Fruit fly (Drosophila melanogaster): ENCODE data around the gene Galphaf.

Gene Galphaf

DNA sequence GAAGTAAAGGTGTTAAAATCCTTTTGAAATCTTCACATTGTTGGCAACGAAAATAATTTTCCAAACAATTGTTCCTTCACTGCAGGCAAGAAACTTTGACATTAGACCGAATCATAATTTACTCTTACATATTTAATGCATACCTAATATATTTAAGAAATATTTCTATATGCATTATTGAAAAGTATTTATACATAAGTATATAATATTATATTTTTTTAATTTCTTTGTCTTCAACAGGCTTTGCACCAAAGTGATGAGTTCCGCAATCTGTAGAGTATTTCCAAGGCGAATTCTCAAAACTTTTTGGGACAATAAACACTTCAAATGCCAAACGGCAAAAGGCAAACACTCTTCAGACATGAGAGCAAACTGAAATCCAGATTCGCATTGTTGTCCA lies 29.3 kb upstream of the Galphaf start (continued):
- no peak for TF ChIP-seq gsb (GFP tag; IDR thresholded peaks at IDR 0.05)
- no peak for TF ChIP-seq CG1529 (GFP tag; optimal IDR thresholded peaks at IDR 0.05)
- no peak for TF ChIP-seq tx (GFP tag; optimal IDR thresholded peaks at IDR 0.05)
- TF ChIP-seq org-1 (GFP tag; optimal IDR thresholded peaks at IDR 0.05): no peak
- TF ChIP-seq vnd (GFP tag; IDR thresholded peaks at IDR 0.05; ENCODE audit: partially characterized antibody): no peak
- TF ChIP-seq CG11398 (GFP tag; optimal IDR thresholded peaks at IDR 0.05): no peak
- TF ChIP-seq bowl (GFP tag; IDR thresholded peaks at IDR 0.05): no peak
- no peak for TF ChIP-seq CHES-1-like (GFP tag; optimal IDR thresholded peaks at IDR 0.05)
- TF ChIP-seq chinmo (GFP tag; IDR thresholded peaks at IDR 0.05; ENCODE audit: partially characterized antibody): no peak
- 0 out of 3 replicates have a peak, but pooled peaks have one; percentile 38 for TF ChIP-seq CG34422 (GFP tag; IDR thresholded peaks at IDR 0.05)
- no peak for TF ChIP-seq dan (GFP tag; IDR thresholded peaks at IDR 0.05)
- TF ChIP-seq Hand (GFP tag; optimal IDR thresholded peaks at IDR 0.05): no peak
- no peak for TF ChIP-seq nom (GFP tag; optimal IDR thresholded peaks at IDR 0.05)
- TF ChIP-seq CG33557 (GFP tag; optimal IDR thresholded peaks at IDR 0.05): no peak
- no peak for TF ChIP-seq Vsx1 (GFP tag; optimal IDR thresholded peaks at IDR 0.05)
- TF ChIP-seq CG9437 (GFP tag; optimal IDR thresholded peaks at IDR 0.05): peak; percentile 7
- no peak for TF ChIP-seq CG2889 (GFP tag; IDR thresholded peaks at IDR 0.05)
- no peak for TF ChIP-seq Hmx (GFP tag; optimal IDR thresholded peaks at IDR 0.05)
- no peak for TF ChIP-seq CrebB (tag; optimal IDR thresholded peaks at IDR 0.05)
- no peak for TF ChIP-seq Trl (optimal IDR thresholded peaks at IDR 0.05)
- TF ChIP-seq Trl (GFP tag; optimal IDR thresholded peaks at IDR 0.05): no peak
- TF ChIP-seq Ets97D (GFP tag; optimal IDR thresholded peaks at IDR 0.05): no peak
- TF ChIP-seq CG11247 (GFP tag; IDR thresholded peaks at IDR 0.05): no peak
- TF ChIP-seq CG2712 (tag; optimal IDR thresholded peaks at IDR 0.05): peak; percentile 65
- TF ChIP-seq ab (GFP tag; optimal IDR thresholded peaks at IDR 0.05): no peak
- TF ChIP-seq HLHmδ (GFP tag; optimal IDR thresholded peaks at IDR 0.05): no peak
- TF ChIP-seq Deaf1 (tag; optimal IDR thresholded peaks at IDR 0.05): no peak
- peak; percentile 7 for TF ChIP-seq CG9817 (tag; optimal IDR thresholded peaks at IDR 0.05)
- no peak for TF ChIP-seq bigmax (GFP tag; optimal IDR thresholded peaks at IDR 0.05)
- no peak for TF ChIP-seq slp2 (GFP tag; optimal IDR thresholded peaks at IDR 0.05)
- TF ChIP-seq CG31388 (GFP tag; optimal IDR thresholded peaks at IDR 0.05): no peak
- 0 out of 2 replicates have a peak, but pooled peaks have one; percentile 16 for TF ChIP-seq danr (GFP tag; IDR thresholded peaks at IDR 0.05)
- TF ChIP-seq toy (GFP tag; IDR thresholded peaks at IDR 0.05): no peak
- TF ChIP-seq CG17359 (tag; optimal IDR thresholded peaks at IDR 0.05): peak; percentile 75
- no peak for TF ChIP-seq Sin3A (optimal IDR thresholded peaks at IDR 0.05)
- no peak for TF ChIP-seq CG17802 (tag; optimal IDR thresholded peaks at IDR 0.05)
- TF ChIP-seq CG16863 (GFP tag; optimal IDR thresholded peaks at IDR 0.05): no peak
- 0 out of 2 replicates have a peak, but pooled peaks have one; percentile 19 for TF ChIP-seq ranshi (GFP tag; IDR thresholded peaks at IDR 0.05)
- TF ChIP-seq tll (GFP tag; optimal IDR thresholded peaks at IDR 0.05): no peak
- peak; percentile 49 for TF ChIP-seq CG10979 (tag; optimal IDR thresholded peaks at IDR 0.05)
- no peak for TF ChIP-seq bbx (GFP tag; IDR thresholded peaks at IDR 0.05; ENCODE audit: partially characterized antibody)
- no peak for TF ChIP-seq kni (GFP tag; optimal IDR thresholded peaks at IDR 0.05)
- no peak for TF ChIP-seq nerfin-2 (GFP tag; IDR thresholded peaks at IDR 0.05; ENCODE audit: partially characterized antibody)
- TF ChIP-seq CG18619 (GFP tag; optimal IDR thresholded peaks at IDR 0.05): no peak
- no peak for TF ChIP-seq CG12769 (tag; optimal IDR thresholded peaks at IDR 0.05)
- TF ChIP-seq CG8944 (GFP tag; optimal IDR thresholded peaks at IDR 0.05): no peak
- no peak for TF ChIP-seq crol (GFP tag; IDR thresholded peaks at IDR 0.05)
- TF ChIP-seq Usf (GFP tag; optimal IDR thresholded peaks at IDR 0.05): no peak
- TF ChIP-seq CG9215 (GFP tag; IDR thresholded peaks at IDR 0.05): no peak
- TF ChIP-seq br (optimal IDR thresholded peaks at IDR 0.05): no peak
- TF ChIP-seq YL-1 (GFP tag; optimal IDR thresholded peaks at IDR 0.05): no peak
- no peak for TF ChIP-seq CG9932 (GFP tag; IDR thresholded peaks at IDR 0.05)

Data from whole organism, embryonic.